6 fruit fly cellular contexts compared by ENCODE assay signal in the genomic region with DNA sequence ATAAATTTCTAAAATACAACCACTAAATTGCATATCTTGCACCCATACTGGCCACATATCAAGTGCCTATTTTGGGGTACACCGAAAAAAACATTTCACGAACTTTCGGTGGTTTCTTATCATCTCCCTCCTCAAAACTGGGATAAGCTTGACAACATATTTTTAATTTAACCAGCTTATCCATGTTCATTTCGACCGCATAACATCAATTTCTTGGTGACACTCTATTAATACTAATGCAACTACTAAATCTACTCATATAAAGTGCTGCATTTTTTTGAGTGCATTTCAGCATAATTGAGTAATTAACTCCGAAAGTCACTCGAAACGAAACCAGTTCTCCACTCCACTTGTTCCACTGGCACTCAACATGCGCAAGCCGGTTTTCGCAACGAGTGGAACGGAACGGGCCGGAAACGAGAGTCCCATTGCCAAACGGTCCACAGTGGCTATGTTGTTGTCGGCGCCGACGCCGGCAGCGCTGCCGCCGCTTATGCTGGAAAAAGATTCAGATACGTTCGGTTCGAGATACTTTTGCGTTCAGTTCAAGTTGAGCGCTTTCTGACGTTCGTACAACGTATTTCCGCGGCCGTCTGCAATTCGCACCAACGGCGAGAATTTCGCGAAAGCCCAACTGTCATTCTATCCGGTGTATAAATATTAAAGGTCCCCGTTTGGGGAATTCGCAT.
A peak's percentile ranks its signal among the peaks of the same experiment; 100 is the strongest.
TF ChIP-seq lines count a peak whose summit lies in the region.

A gene (plus strand): TSS at position 529 of the 689 bp plus-strand sequence.

- TF ChIP-seq CTCF in whole organism, embryonic (GFP tag; optimal IDR thresholded peaks at IDR 0.05; lab: Kevin White, UChicago) = peak; percentile 20

TF ChIP-seq in whole organism, 6 proteins besides CTCF, POLR2A, EP300 and RAD21:
- TF ChIP-seq psq (optimal IDR thresholded peaks at IDR 0.05; lab: Kevin White, UChicago) (no peak), Dll (optimal IDR thresholded peaks at IDR 0.05; lab: Kevin White, UChicago) (peak; percentile 27)

TF ChIP-seq in whole organism, adult, 20 proteins besides CTCF, POLR2A, EP300 and RAD21:
- TF ChIP-seq bab1 (GFP tag; optimal IDR thresholded peaks at IDR 0.05; lab: Kevin White, UChicago) = no peak
- TF ChIP-seq tj (GFP tag; optimal IDR thresholded peaks at IDR 0.05; lab: Kevin White, UChicago) = peak; percentile 38

TF ChIP-seq in whole organism, embryonic, 481 proteins besides CTCF, POLR2A, EP300 and RAD21 (continues in another document):
- no peak for TF ChIP-seq lbe (GFP tag; optimal IDR thresholded peaks at IDR 0.05; lab: Kevin White, UChicago)
- peak; percentile 86 for TF ChIP-seq phol (tag; optimal IDR thresholded peaks at IDR 0.05; lab: Kevin White, UChicago)
- TF ChIP-seq CkIIα-i1 (GFP tag; IDR thresholded peaks at IDR 0.05; lab: Robert Waterston, UW) = no peak
- TF ChIP-seq CG11504 (tag; optimal IDR thresholded peaks at IDR 0.05; lab: Kevin White, UChicago) = peak; percentile 82
- TF ChIP-seq CG12219 (GFP tag; optimal IDR thresholded peaks at IDR 0.05; lab: Kevin White, UChicago) = peak; percentile 84
- peak; percentile 61 for TF ChIP-seq odd (GFP tag; optimal IDR thresholded peaks at IDR 0.05; lab: Kevin White, UChicago)
- no peak for TF ChIP-seq Dp (GFP tag; optimal IDR thresholded peaks at IDR 0.05; lab: Kevin White, UChicago)
- no peak for TF ChIP-seq danr (GFP tag; IDR thresholded peaks at IDR 0.05; lab: Robert Waterston, UW)
- peak; percentile 82 for TF ChIP-seq CG15479 (GFP tag; optimal IDR thresholded peaks at IDR 0.05; lab: Kevin White, UChicago)
- no peak for TF ChIP-seq psq (GFP tag; optimal IDR thresholded peaks at IDR 0.05; lab: Kevin White, UChicago)
- TF ChIP-seq trh (GFP tag; optimal IDR thresholded peaks at IDR 0.05; lab: Kevin White, UChicago) = no peak
- TF ChIP-seq al (GFP tag; IDR thresholded peaks at IDR 0.05; lab: Robert Waterston, UW) = no peak
- peak; percentile 98 for TF ChIP-seq Adf1 (GFP tag; IDR thresholded peaks at IDR 0.05; lab: Robert Waterston, UW)
- TF ChIP-seq ftz-f1 (GFP tag; optimal IDR thresholded peaks at IDR 0.05; lab: Kevin White, UChicago) = no peak
- TF ChIP-seq CG16863 (GFP tag; optimal IDR thresholded peaks at IDR 0.05; lab: Kevin White, UChicago) = peak; percentile 79
- TF ChIP-seq CG10431 (GFP tag; optimal IDR thresholded peaks at IDR 0.05; lab: Kevin White, UChicago) = no peak
- peak; percentile 12 for TF ChIP-seq CG1647 (GFP tag; optimal IDR thresholded peaks at IDR 0.05; lab: Kevin White, UChicago)
- no peak for TF ChIP-seq Hey (tag; optimal IDR thresholded peaks at IDR 0.05; lab: Kevin White, UChicago)
- TF ChIP-seq Doc3 (GFP tag; IDR thresholded peaks at IDR 0.05; lab: Robert Waterston, UW; ENCODE audit: partially characterized antibody) = 0 out of 3 replicates have a peak, but pooled peaks have one; percentile 12

TF ChIP-seq in whole organism, prepupa, 60 proteins besides CTCF, POLR2A, EP300 and RAD21 (continues in another document):
- TF ChIP-seq topi (GFP tag; optimal IDR thresholded peaks at IDR 0.05; lab: Kevin White, UChicago) (peak; percentile 80), Hr39 (GFP tag; optimal IDR thresholded peaks at IDR 0.05; lab: Kevin White, UChicago) (peak; percentile 74), CG6163 (GFP tag; IDR thresholded peaks at IDR 0.05; lab: Robert Waterston, UW) (peak; percentile 82), Eip75B (GFP tag; optimal IDR thresholded peaks at IDR 0.05; lab: Kevin White, UChicago) (peak; percentile 82), CG9139 (GFP tag; optimal IDR thresholded peaks at IDR 0.05; lab: Kevin White, UChicago) (peak; percentile 52), CG11902 (GFP tag; optimal IDR thresholded peaks at IDR 0.05; lab: Kevin White, UChicago) (peak; percentile 66), eg (GFP tag; IDR thresholded peaks at IDR 0.05; lab: Robert Waterston, UW) (peak; percentile 84), CG3919 (GFP tag; optimal IDR thresholded peaks at IDR 0.05; lab: Kevin White, UChicago) (peak; percentile 85), Met (GFP tag; optimal IDR thresholded peaks at IDR 0.05; lab: Kevin White, UChicago) (peak; percentile 87), svp (GFP tag; lab: Kevin White, UChicago) (peak; percentile 87), fkh (GFP tag; optimal IDR thresholded peaks at IDR 0.05; lab: Kevin White, UChicago) (no peak), Hr4 (GFP tag; optimal IDR thresholded peaks at IDR 0.05; lab: Kevin White, UChicago) (peak; percentile 92), CG32006 (GFP tag; optimal IDR thresholded peaks at IDR 0.05; lab: Kevin White, UChicago) (peak; percentile 92), fd59A (GFP tag; optimal IDR thresholded peaks at IDR 0.05; lab: Kevin White, UChicago) (peak; percentile 76), Sox15 (GFP tag; optimal IDR thresholded peaks at IDR 0.05; lab: Kevin White, UChicago) (peak; percentile 63), lz (GFP tag; optimal IDR thresholded peaks at IDR 0.05; lab: Kevin White, UChicago) (peak; percentile 80), salr (GFP tag; optimal IDR thresholded peaks at IDR 0.05; lab: Kevin White, UChicago) (peak; percentile 58 to 70), CG16779 (tag; optimal IDR thresholded peaks at IDR 0.05; lab: Kevin White, UChicago) (peak; percentile 64), dac (GFP tag; optimal IDR thresholded peaks at IDR 0.05; lab: Kevin White, UChicago) (peak; percentile 73), Gug (GFP tag; IDR thresholded peaks at IDR 0.05; lab: Robert Waterston, UW) (peak; percentile 49; the same call in 1 of the 2 replicates)

TF ChIP-seq in whole organism, pupa, 21 proteins besides CTCF, POLR2A, EP300 and RAD21:
- TF ChIP-seq Ets98B (GFP tag; IDR thresholded peaks at IDR 0.05; lab: Robert Waterston, UW) = peak; percentile 76
- no peak for TF ChIP-seq rn (GFP tag; IDR thresholded peaks at IDR 0.05; lab: Robert Waterston, UW)
- TF ChIP-seq EcR (GFP tag; optimal IDR thresholded peaks at IDR 0.05; lab: Kevin White, UChicago) = peak; percentile 37
- peak; percentile 87 for TF ChIP-seq CG17806 (tag; optimal IDR thresholded peaks at IDR 0.05; lab: Kevin White, UChicago)
- peak; percentile 78; the same call in 2 of the 3 replicates for TF ChIP-seq CG4496 (GFP tag; IDR thresholded peaks at IDR 0.05; lab: Robert Waterston, UW)
- TF ChIP-seq fd96Ca (GFP tag; IDR thresholded peaks at IDR 0.05; lab: Robert Waterston, UW) = peak; percentile 81
- TF ChIP-seq Pif1A (GFP tag; optimal IDR thresholded peaks at IDR 0.05; lab: Kevin White, UChicago) = peak; percentile 88
- peak; percentile 87 for TF ChIP-seq CG8159 (tag; optimal IDR thresholded peaks at IDR 0.05; lab: Kevin White, UChicago)
- TF ChIP-seq CG10348 (GFP tag; IDR thresholded peaks at IDR 0.05; lab: Robert Waterston, UW) = 0 out of 2 replicates have a peak, but pooled peaks have one; percentile 19
- peak; percentile 76 for TF ChIP-seq CG34367 (tag; optimal IDR thresholded peaks at IDR 0.05; lab: Kevin White, UChicago)
- no peak for TF ChIP-seq D1 (tag; optimal IDR thresholded peaks at IDR 0.05; lab: Kevin White, UChicago)
- TF ChIP-seq gl (tag; optimal IDR thresholded peaks at IDR 0.05; lab: Kevin White, UChicago) = peak; percentile 58
- peak; percentile 58 for TF ChIP-seq CG12605 (GFP tag; IDR thresholded peaks at IDR 0.05; lab: Robert Waterston, UW)
- peak; percentile 77 for TF ChIP-seq Snoo (tag; optimal IDR thresholded peaks at IDR 0.05; lab: Kevin White, UChicago)
- peak; percentile 89 for TF ChIP-seq CG14655 (GFP tag; optimal IDR thresholded peaks at IDR 0.05; lab: Kevin White, UChicago)
- TF ChIP-seq CG13204 (GFP tag; optimal IDR thresholded peaks at IDR 0.05; lab: Kevin White, UChicago) = peak; percentile 62
- TF ChIP-seq CG15710 (tag; optimal IDR thresholded peaks at IDR 0.05; lab: Kevin White, UChicago) = peak; percentile 76
- peak; percentile 63; the same call in 1 of the 2 replicates for TF ChIP-seq CG32121 (GFP tag; IDR thresholded peaks at IDR 0.05; lab: Robert Waterston, UW)
- TF ChIP-seq Pif1B (GFP tag; optimal IDR thresholded peaks at IDR 0.05; lab: Kevin White, UChicago) = peak; percentile 86
- TF ChIP-seq CG8301 (tag; optimal IDR thresholded peaks at IDR 0.05; lab: Kevin White, UChicago) = peak; percentile 90
- TF ChIP-seq CG9948 (tag; optimal IDR thresholded peaks at IDR 0.05; lab: Kevin White, UChicago) = peak; percentile 83

TF ChIP-seq in whole organism, wandering third instar larva, 38 proteins besides CTCF, POLR2A, EP300 and RAD21 (continues in another document):
- peak; percentile 54 for TF ChIP-seq CG32264 (GFP tag; optimal IDR thresholded peaks at IDR 0.05; lab: Kevin White, UChicago)
- TF ChIP-seq woc (GFP tag; optimal IDR thresholded peaks at IDR 0.05; lab: Kevin White, UChicago) = peak; percentile 47
- TF ChIP-seq Sp1 (GFP tag; optimal IDR thresholded peaks at IDR 0.05; lab: Kevin White, UChicago) = peak; percentile 72
- no peak for TF ChIP-seq N (GFP tag; optimal IDR thresholded peaks at IDR 0.05; lab: Kevin White, UChicago)
- TF ChIP-seq rgr (GFP tag; optimal IDR thresholded peaks at IDR 0.05; lab: Kevin White, UChicago) = peak; percentile 71
- TF ChIP-seq Myc (optimal IDR thresholded peaks at IDR 0.05; lab: Kevin White, UChicago) = no peak
- TF ChIP-seq tai (GFP tag; optimal IDR thresholded peaks at IDR 0.05; lab: Kevin White, UChicago) = no peak
- no peak for TF ChIP-seq Rel (GFP tag; optimal IDR thresholded peaks at IDR 0.05; lab: Kevin White, UChicago)
- TF ChIP-seq Rel (tag; optimal IDR thresholded peaks at IDR 0.05; lab: Kevin White, UChicago) = no peak
- peak; percentile 78 for TF ChIP-seq br (GFP tag; optimal IDR thresholded peaks at IDR 0.05; lab: Kevin White, UChicago)
- peak; percentile 80 for TF ChIP-seq fru (GFP tag; optimal IDR thresholded peaks at IDR 0.05; lab: Kevin White, UChicago)
- peak; percentile 65 for TF ChIP-seq HLH106 (tag; optimal IDR thresholded peaks at IDR 0.05; lab: Kevin White, UChicago)
- TF ChIP-seq lola (GFP tag; optimal IDR thresholded peaks at IDR 0.05; lab: Kevin White, UChicago) = no peak
- TF ChIP-seq Dfd (GFP tag; optimal IDR thresholded peaks at IDR 0.05; lab: Kevin White, UChicago) = no peak
- no peak for TF ChIP-seq sage (GFP tag; optimal IDR thresholded peaks at IDR 0.05; lab: Kevin White, UChicago)
- TF ChIP-seq dmrt93B (GFP tag; optimal IDR thresholded peaks at IDR 0.05; lab: Kevin White, UChicago) = peak; percentile 14
- peak; percentile 61 for TF ChIP-seq psq (GFP tag; optimal IDR thresholded peaks at IDR 0.05; lab: Kevin White, UChicago)
- peak; percentile 72 for TF ChIP-seq Dif (GFP tag; optimal IDR thresholded peaks at IDR 0.05; lab: Kevin White, UChicago; ENCODE audit: partially characterized antibody)
- no peak for TF ChIP-seq Abd-B (GFP tag; optimal IDR thresholded peaks at IDR 0.05; lab: Kevin White, UChicago)
- no peak for TF ChIP-seq GATAd (GFP tag; optimal IDR thresholded peaks at IDR 0.05; lab: Kevin White, UChicago)
- peak; percentile 76 for TF ChIP-seq h (GFP tag; optimal IDR thresholded peaks at IDR 0.05; lab: Kevin White, UChicago)
- peak; percentile 66 for TF ChIP-seq ey (GFP tag; optimal IDR thresholded peaks at IDR 0.05; lab: Kevin White, UChicago)
- TF ChIP-seq Vsx2 (GFP tag; optimal IDR thresholded peaks at IDR 0.05; lab: Kevin White, UChicago; ENCODE audit: partially characterized antibody) = peak; percentile 65
- TF ChIP-seq Hr78 (GFP tag; optimal IDR thresholded peaks at IDR 0.05; lab: Kevin White, UChicago) = no peak
- no peak for TF ChIP-seq Jra (GFP tag; optimal IDR thresholded peaks at IDR 0.05; lab: Kevin White, UChicago)
